Worm (Caenorhabditis elegans) whole organism, early embryonic: ENCODE data around the gene C23H5.11.
"Not testable (repeated sequence)": the region's sequence is repeated elsewhere in the genome, so short reads cannot be mapped to it uniquely, and the experiment has no call there.

ENCODE experiments used
- B0310.2 ChIP-seq: sonication (generic microtip); optimal IDR thresholded peaks from 2 replicates; lab custom pipeline; 2016; ENCODE audit warnings: mild to moderate bottlenecking, missing genetic modification characterization, missing compliant biosample characterization
- F13C5.2 ChIP-seq: sonication (generic microtip); optimal IDR thresholded peaks from 2 replicates; lab custom pipeline; 2017; ENCODE audit warnings: mild to moderate bottlenecking, missing genetic modification characterization, inconsistent platforms, missing compliant biosample characterization
- aly-1 ChIP-seq: sonication (generic microtip); optimal IDR thresholded peaks from 2 replicates; lab custom pipeline; 2016; ENCODE audit warnings: missing genetic modification characterization, missing compliant biosample characterization
- ama-1 ChIP-seq: fragments of 150-350 bp; optimal IDR thresholded peaks from 2 replicates; lab custom pipeline; 2014
- ceh-13 ChIP-seq: fragments of 200-800 bp; sonication (Bioruptor generic); optimal IDR thresholded peaks from 2 replicates; lab custom pipeline; 2018; ENCODE audit warnings: mild to moderate bottlenecking, missing genetic modification characterization, missing compliant biosample characterization
- ceh-36 ChIP-seq: sonication (generic microtip); optimal IDR thresholded peaks from 2 replicates; lab custom pipeline; 2016; ENCODE audit warnings: missing genetic modification characterization, inconsistent platforms, missing compliant biosample characterization
- ets-7 ChIP-seq: sonication (generic microtip); optimal IDR thresholded peaks from 2 replicates; lab custom pipeline; 2016; ENCODE audit warnings: missing genotype, missing genetic modification characterization, missing compliant biosample characterization
- flt-1 ChIP-seq: fragments of 200-800 bp; sonication (Bioruptor generic); IDR thresholded peaks from 2 replicates; pipeline ENCODE4 v1.3.6; 2022; ENCODE audit warnings: missing genetic modification characterization, missing compliant biosample characterization
- hmbx-1 ChIP-seq: sonication (generic microtip); optimal IDR thresholded peaks from 2 replicates; lab custom pipeline; 2016; ENCODE audit warnings: mild to moderate bottlenecking, missing genetic modification characterization, missing compliant biosample characterization
- hmg-4 ChIP-seq: fragments of 200-800 bp; sonication (Bioruptor generic); optimal IDR thresholded peaks from 2 replicates; lab custom pipeline; 2018; ENCODE audit warnings: mild to moderate bottlenecking, missing genetic modification characterization, missing compliant biosample characterization
- hnd-1 ChIP-seq: sonication (generic microtip); optimal IDR thresholded peaks from 2 replicates; lab custom pipeline; 2016; ENCODE audit warnings: missing genetic modification characterization, missing compliant biosample characterization
- pes-1 ChIP-seq: fragments of 200-800 bp; sonication (Bioruptor generic); IDR thresholded peaks from 2 replicates; pipeline ENCODE4 v1.3.6; 2022; ENCODE audit warnings: missing genetic modification reagents, missing genetic modification characterization, missing compliant biosample characterization
- scrt-1 ChIP-seq: fragments of 200-800 bp; sonication (Bioruptor generic); IDR thresholded peaks from 2 replicates; pipeline ENCODE4 v1.3.6; 2022; ENCODE audit warnings: missing genetic modification characterization, missing compliant biosample characterization
- sea-1 ChIP-seq: fragments of 200-800 bp; sonication (Bioruptor generic); conservative IDR thresholded peaks from 2 replicates; pipeline ENCODE4 v1.3.6; 2022; ENCODE audit warnings: missing genetic modification characterization, missing compliant biosample characterization
- tbx-11 ChIP-seq: fragments of 200-800 bp; sonication (Bioruptor generic); IDR thresholded peaks from 2 replicates; pipeline ENCODE4 v1.3.6; 2022; ENCODE audit warnings: missing genetic modification characterization, missing compliant biosample characterization
- tbx-37 ChIP-seq: fragments of 200-800 bp; sonication (Bioruptor generic); conservative IDR thresholded peaks from 2 replicates; pipeline ENCODE4 v1.3.6; 2022; ENCODE audit warnings: missing genetic modification reagents, missing genetic modification characterization, missing compliant biosample characterization
- tra-4 ChIP-seq: sonication (generic microtip); optimal IDR thresholded peaks from 2 replicates; lab custom pipeline; 2017; ENCODE audit warnings: missing genetic modification characterization, missing compliant biosample characterization

C23H5.11 gene

DNA sequence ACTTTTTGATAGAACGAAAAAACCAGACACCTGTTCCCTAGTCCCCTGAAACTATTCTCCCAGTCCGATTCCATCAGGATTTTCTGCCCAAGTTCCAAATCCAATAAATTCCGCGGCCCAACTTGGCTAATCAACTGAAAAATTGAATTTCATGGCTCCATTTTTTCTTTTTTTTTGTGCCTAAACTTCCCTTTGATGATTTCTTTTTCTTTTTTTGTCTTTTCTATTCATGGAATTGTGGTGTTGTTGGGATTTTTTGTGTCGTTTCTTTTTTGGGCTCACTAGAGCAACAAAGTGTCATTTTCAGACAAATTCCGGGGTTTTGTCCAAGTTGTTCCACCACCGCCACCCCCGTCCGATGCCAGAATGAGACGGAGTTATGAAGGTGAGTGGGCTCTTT lies 33.8 kb downstream of the C23H5.11 start, which contains the start of gene arrd-26:
TSS of gene arrd-26 (plus strand) at position 301 of the 400 bp plus-strand sequence.
- TF ChIP-seq tbx-11 (GFP tag; lab: Robert Waterston, UW) (no peak), hmbx-1 (tag; lab: Kevin White, UChicago) (no peak), sea-1 (GFP tag; lab: Robert Waterston, UW) (no peak), flt-1 (GFP tag; lab: Robert Waterston, UW) (no peak), B0310.2 (tag; lab: Kevin White, UChicago) (no peak), tra-4 (tag; lab: Kevin White, UChicago) (no peak), scrt-1 (GFP tag; lab: Robert Waterston, UW) (no peak), ceh-36 (no peak), ets-7 (tag; lab: Kevin White, UChicago) (no peak), pes-1 (GFP tag; lab: Robert Waterston, UW) (no peak)

- TF ChIP-seq ama-1 (lab: Kevin White, UChicago) (no peak), tbx-11 (GFP tag; lab: Robert Waterston, UW) (no peak), flt-1 (GFP tag; lab: Robert Waterston, UW) (no peak), hnd-1 (tag; lab: Kevin White, UChicago) (no peak), tra-4 (tag; lab: Kevin White, UChicago) (no peak), hmg-4 (GFP tag; lab: Kevin White, UChicago) (no peak), scrt-1 (GFP tag; lab: Robert Waterston, UW) (no peak), pes-1 (GFP tag; lab: Robert Waterston, UW) (no peak), F13C5.2 (tag; lab: Kevin White, UChicago) (no peak), ceh-36 (no peak), hmbx-1 (tag; lab: Kevin White, UChicago) (no peak), aly-1 (tag; lab: Kevin White, UChicago) (no peak), ets-7 (tag; lab: Kevin White, UChicago) (no peak), ceh-13 (GFP tag; lab: Kevin White, UChicago) (no peak), B0310.2 (tag; lab: Kevin White, UChicago) (no peak), tbx-37 (GFP tag; lab: Robert Waterston, UW) (no peak)
Measured at ce11 chrIV:2059011-2059410, 40.7 kb downstream of the C23H5.11 start, which contains the start of gene R05C11.2. Gene R05C11.2, minus strand, starts transcription at chrIV:2059111.

- TF ChIP-seq ama-1 (lab: Kevin White, UChicago): no peak
- TF ChIP-seq ets-7 (tag; lab: Kevin White, UChicago): no peak
Measured at ce11 chrIV:2057462-2057861, 42.2 kb downstream of the C23H5.11 start.

- TF ChIP-seq scrt-1 (GFP tag; lab: Robert Waterston, UW) (no peak), B0310.2 (tag; lab: Kevin White, UChicago) (no peak), tra-4 (tag; lab: Kevin White, UChicago) (no peak), tbx-11 (GFP tag; lab: Robert Waterston, UW) (no peak), hmbx-1 (tag; lab: Kevin White, UChicago) (no peak), tbx-37 (GFP tag; lab: Robert Waterston, UW) (no peak), ets-7 (tag; lab: Kevin White, UChicago) (no peak), pes-1 (GFP tag; lab: Robert Waterston, UW) (no peak), aly-1 (tag; lab: Kevin White, UChicago) (no peak), hnd-1 (tag; lab: Kevin White, UChicago) (no peak)
Measured at ce11 chrIV:2053591-2053990, 46.1 kb downstream of the C23H5.11 start.

- TF ChIP-seq hnd-1 (tag; lab: Kevin White, UChicago): no peak
- no peak for TF ChIP-seq scrt-1 (GFP tag; lab: Robert Waterston, UW)
- no peak for TF ChIP-seq flt-1 (GFP tag; lab: Robert Waterston, UW)
- TF ChIP-seq tra-4 (tag; lab: Kevin White, UChicago): no peak
Measured at ce11 chrIV:2052337-2052736, 47.3 kb downstream of the C23H5.11 start.

- TF ChIP-seq scrt-1 (GFP tag; lab: Robert Waterston, UW); tra-4 (tag; lab: Kevin White, UChicago); F13C5.2 (tag; lab: Kevin White, UChicago): not testable (repeated sequence)
Measured at ce11 chrIV:2051195-2051594, 48.5 kb downstream of the C23H5.11 start, which contains the start of gene R05C11.4. Gene R05C11.4, plus strand, starts transcription at chrIV:2051495.

ce11 chrIV:2048839-2049238 lies 50.8 kb downstream of the C23H5.11 start:
- TF ChIP-seq hmg-4 (GFP tag; lab: Kevin White, UChicago) (peak; percentile 51), hmbx-1 (tag; lab: Kevin White, UChicago) (no peak), F13C5.2 (tag; lab: Kevin White, UChicago) (peak; percentile 57)
